Fruit fly (Drosophila melanogaster) whole organism, wandering third instar larva: ENCODE data around the gene woc.

Experiments used
- Abd-B ChIP-seq: fragments of >200 bp; optimal IDR thresholded peaks from 2 replicates; lab custom pipeline; 2017; ENCODE audit warnings: missing biosample characterization, missing genetic modification characterization
- GATAd ChIP-seq: sonication (Bioruptor generic); optimal IDR thresholded peaks from 2 replicates; lab custom pipeline; 2016; ENCODE audit warnings: missing biosample characterization, missing genetic modification characterization
- dsf ChIP-seq: sonication (Bioruptor generic); optimal IDR thresholded peaks from 2 replicates; lab custom pipeline; 2016; ENCODE audit warnings: missing biosample characterization, missing genetic modification characterization, borderline replicate concordance
- fru ChIP-seq: fragments of 200-800 bp; sonication (Bioruptor generic); optimal IDR thresholded peaks from 3 replicates; lab custom pipeline; 2016; ENCODE audit warnings: missing biosample characterization, mild to moderate bottlenecking, missing genetic modification characterization
- sage ChIP-seq: fragments of 200-800 bp; sonication (Bioruptor generic); optimal IDR thresholded peaks from 2 replicates; lab custom pipeline; 2016; ENCODE audit warnings: missing biosample characterization, mild to moderate bottlenecking, missing genetic modification characterization
- usp ChIP-seq: fragments of >200 bp; optimal IDR thresholded peaks from 2 replicates; lab custom pipeline; 2017; ENCODE audit warnings: missing biosample characterization, missing genetic modification characterization

DNA sequence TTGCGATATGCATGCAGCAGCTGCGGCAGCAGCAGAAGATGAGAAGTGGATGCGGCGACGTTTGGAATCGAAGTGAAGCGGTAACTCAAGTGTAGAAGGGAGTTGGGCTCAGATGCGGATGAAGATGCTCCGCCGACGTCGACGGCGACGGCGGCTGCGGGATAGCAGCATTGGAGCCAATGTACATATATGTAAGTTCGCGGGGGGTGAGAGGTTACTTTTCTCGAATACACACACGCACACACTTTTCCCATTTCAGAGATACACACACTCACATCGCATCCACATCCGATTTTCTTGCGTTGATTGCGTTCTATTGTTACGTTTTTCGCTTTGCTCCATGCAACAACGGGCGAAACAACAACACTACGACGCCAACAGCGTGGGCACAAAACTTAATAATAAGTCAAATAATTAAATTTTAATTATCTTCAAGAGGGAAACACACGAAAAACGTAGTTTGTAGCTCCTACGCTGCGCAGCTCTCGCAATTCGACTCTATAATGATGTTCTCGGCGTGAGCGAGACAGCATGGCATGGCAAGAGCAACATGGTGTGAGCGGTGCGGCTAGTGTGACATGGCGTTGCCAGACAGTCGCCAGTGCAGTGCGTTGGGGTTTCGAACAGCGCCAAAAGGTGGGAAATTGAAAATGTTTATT, 19.0 kb downstream of the woc start, which contains the start of gene CG18766:
- TF ChIP-seq Abd-B (no peak), fru (peak; percentile 6), usp (GFP tag; lab: Kevin White, UChicago) (no peak), GATAd (no peak), dsf (GFP tag; lab: Kevin White, UChicago) (no peak), sage (GFP tag; lab: Kevin White, UChicago) (no peak)
